2 fruit fly cellular contexts compared by ENCODE assay signal in genomic region chr3L:21097386-21097785, dm6.
TF ChIP-seq lines count a peak whose summit lies in the region.

No protein-coding gene starts in this region.

TF ChIP-seq in whole organism, adult, 20 proteins besides CTCF, POLR2A, EP300 and RAD21:
- TF ChIP-seq tj (GFP tag; optimal IDR thresholded peaks at IDR 0.05; lab: Kevin White, UChicago) (peak; percentile 74), pad (GFP tag; optimal IDR thresholded peaks at IDR 0.05; lab: Kevin White, UChicago) (no peak)

TF ChIP-seq in whole organism, prepupa, 60 proteins besides CTCF, POLR2A, EP300 and RAD21:
- TF ChIP-seq CG6792 (GFP tag; optimal IDR thresholded peaks at IDR 0.05; lab: Kevin White, UChicago) = no peak
- TF ChIP-seq Eip78C (GFP tag; lab: Kevin White, UChicago) = peak; percentile 22
- TF ChIP-seq CG10669 (GFP tag; optimal IDR thresholded peaks at IDR 0.05; lab: Kevin White, UChicago) = no peak
